Worm (Caenorhabditis elegans): ENCODE data around the gene Y102E9.5.

DNA sequence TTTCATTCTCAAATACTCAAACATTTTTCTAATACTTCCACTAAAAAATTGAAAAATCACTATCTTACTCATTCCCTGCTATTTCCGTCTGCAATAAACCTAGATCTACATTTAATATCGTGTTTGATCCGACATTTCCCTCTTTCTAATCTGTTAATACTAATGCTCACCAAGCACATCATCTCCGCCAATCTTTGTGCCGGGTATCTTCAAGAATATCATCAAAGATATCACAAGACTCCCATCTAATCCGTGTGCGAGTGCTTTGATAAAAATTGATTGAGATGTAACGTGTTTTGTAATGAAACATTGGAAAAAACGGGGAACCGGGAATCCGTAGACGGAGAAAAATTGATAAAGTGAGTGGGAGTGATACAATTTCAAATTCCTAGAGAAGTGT lies 50.8 kb downstream of the Y102E9.5 start:
- TF ChIP-seq nhr-23 (tag; optimal IDR thresholded peaks at IDR 0.05), result no peak
- TF ChIP-seq zag-1 (tag; optimal IDR thresholded peaks at IDR 0.05), result no peak
- TF ChIP-seq fos-1 (tag; optimal IDR thresholded peaks at IDR 0.05), result no peak
- TF ChIP-seq ceh-16 (tag; optimal IDR thresholded peaks at IDR 0.05), result no peak
- no peak for TF ChIP-seq mdl-1 (tag; optimal IDR thresholded peaks at IDR 0.05)
- TF ChIP-seq nhr-11 (tag; optimal IDR thresholded peaks at IDR 0.05), result no peak
- TF ChIP-seq ama-1 (optimal IDR thresholded peaks at IDR 0.05), result no peak

Data from whole organism, L2 larva.